Worm (Caenorhabditis elegans) whole organism, late embryonic: ENCODE results near the gene fbxa-75.
"Not testable (repeated sequence)": the region's sequence is repeated elsewhere in the genome, so short reads cannot be mapped to it uniquely, and the experiment has no call there.

Source experiments
- F13H6.1 ChIP-seq: sonication (generic microtip); optimal IDR thresholded peaks from 2 replicates; lab custom pipeline; 2016; ENCODE audit warnings: missing genetic modification characterization, missing compliant biosample characterization
- K09A11.1 ChIP-seq: sonication (generic microtip); optimal IDR thresholded peaks from 2 replicates; lab custom pipeline; 2017; ENCODE audit warnings: antibody characterized with exemption, mild to moderate bottlenecking, missing genetic modification characterization, missing compliant biosample characterization; ENCODE audit not compliant: insufficient read depth
- T23F11.4 ChIP-seq: fragments of 200-800 bp; sonication (Bioruptor generic); optimal IDR thresholded peaks from 2 replicates; lab custom pipeline; 2018; ENCODE audit warnings: mild to moderate bottlenecking, missing genetic modification characterization, missing compliant biosample characterization
- Y22D7AL.16 ChIP-seq: sonication (generic microtip); optimal IDR thresholded peaks from 2 replicates; lab custom pipeline; 2016; ENCODE audit warnings: missing genetic modification characterization, missing compliant biosample characterization
- ceh-18 ChIP-seq: sonication (generic microtip); optimal IDR thresholded peaks from 2 replicates; lab custom pipeline; 2016; ENCODE audit warnings: missing genetic modification characterization, missing compliant biosample characterization
- ceh-22 ChIP-seq: sonication (generic microtip); optimal IDR thresholded peaks from 2 replicates; lab custom pipeline; 2017; ENCODE audit warnings: missing biosample characterization, missing genetic modification characterization
- ceh-24 ChIP-seq: sonication (generic microtip); optimal IDR thresholded peaks from 2 replicates; lab custom pipeline; 2016; ENCODE audit warnings: mild to moderate bottlenecking, missing genetic modification characterization, missing compliant biosample characterization
- ceh-31 ChIP-seq: sonication (generic microtip); optimal IDR thresholded peaks from 2 replicates; lab custom pipeline; 2016; ENCODE audit warnings: missing genetic modification characterization, missing compliant biosample characterization
- ceh-6 ChIP-seq: fragments of 200-800 bp; sonication (Bioruptor generic); optimal IDR thresholded peaks from 2 replicates; lab custom pipeline; 2018; ENCODE audit warnings: mild to moderate bottlenecking, missing genetic modification characterization, missing compliant biosample characterization
- che-1 ChIP-seq: sonication (generic microtip); optimal IDR thresholded peaks from 2 replicates; lab custom pipeline; 2016; ENCODE audit warnings: mild to moderate bottlenecking, missing genetic modification characterization, missing compliant biosample characterization
- dmd-4 ChIP-seq: sonication (generic microtip); optimal IDR thresholded peaks from 2 replicates; lab custom pipeline; 2016; ENCODE audit warnings: borderline replicate concordance, missing genetic modification characterization, missing compliant biosample characterization
- elt-2 ChIP-seq: sonication (generic microtip); optimal IDR thresholded peaks from 2 replicates; lab custom pipeline; 2016; ENCODE audit warnings: missing genetic modification reagents, missing genetic modification characterization, missing compliant biosample characterization
- elt-4 ChIP-seq: sonication (generic microtip); optimal IDR thresholded peaks from 2 replicates; lab custom pipeline; 2016; ENCODE audit warnings: missing genetic modification characterization, missing compliant biosample characterization
- ets-4 ChIP-seq: sonication (generic microtip); optimal IDR thresholded peaks from 2 replicates; lab custom pipeline; 2016; ENCODE audit warnings: missing genetic modification characterization, missing compliant biosample characterization
- fax-1 ChIP-seq: sonication (generic microtip); optimal IDR thresholded peaks from 2 replicates; lab custom pipeline; 2016; ENCODE audit warnings: missing genotype, missing genetic modification characterization, missing compliant biosample characterization
- hlh-15 ChIP-seq: sonication (generic microtip); optimal IDR thresholded peaks from 2 replicates; lab custom pipeline; 2016; ENCODE audit warnings: missing genetic modification characterization, missing compliant biosample characterization
- lim-6 ChIP-seq: sonication (generic microtip); optimal IDR thresholded peaks from 2 replicates; lab custom pipeline; 2016; ENCODE audit warnings: missing genetic modification characterization, missing compliant biosample characterization
- mec-3 ChIP-seq: sonication (generic microtip); optimal IDR thresholded peaks from 2 replicates; lab custom pipeline; 2016; ENCODE audit warnings: borderline replicate concordance, missing genetic modification characterization, missing compliant biosample characterization
- nfya-1 ChIP-seq: sonication (generic microtip); optimal IDR thresholded peaks from 2 replicates; lab custom pipeline; 2017; ENCODE audit warnings: missing genetic modification characterization, mild to moderate bottlenecking, missing compliant biosample characterization, antibody characterized with exemption, moderate library complexity
- npax-4 ChIP-seq: sonication (generic microtip); optimal IDR thresholded peaks from 2 replicates; lab custom pipeline; 2016; ENCODE audit warnings: missing genetic modification characterization, missing compliant biosample characterization
- pag-3 ChIP-seq: sonication (generic microtip); optimal IDR thresholded peaks from 2 replicates; lab custom pipeline; 2016; ENCODE audit warnings: missing compliant biosample characterization, missing genetic modification characterization, borderline replicate concordance
- pat-9 ChIP-seq: fragments of 200-800 bp; sonication (Bioruptor generic); optimal IDR thresholded peaks from 2 replicates; lab custom pipeline; 2018; ENCODE audit warnings: mild to moderate bottlenecking, missing genetic modification characterization, moderate library complexity, missing compliant biosample characterization
- pha-4 ChIP-seq: fragments of 150-350 bp; optimal IDR thresholded peaks from 2 replicates; lab custom pipeline; 2018; ENCODE audit warnings: missing biosample characterization, missing genetic modification reagents, missing genetic modification characterization
- pros-1 ChIP-seq: fragments of 150-350 bp; optimal IDR thresholded peaks from 2 replicates; lab custom pipeline; 2014; ENCODE audit warnings: missing biosample characterization, missing genetic modification reagents, missing genetic modification characterization
- sdc-2 ChIP-seq: sonication (generic microtip); optimal IDR thresholded peaks from 2 replicates; lab custom pipeline; 2016; ENCODE audit warnings: missing genotype, missing genetic modification characterization, missing compliant biosample characterization
- tbx-7 ChIP-seq: sonication (generic microtip); optimal IDR thresholded peaks from 2 replicates; lab custom pipeline; 2016; ENCODE audit warnings: missing genotype, missing genetic modification characterization, missing compliant biosample characterization
- ttx-3 ChIP-seq: sonication (generic microtip); optimal IDR thresholded peaks from 2 replicates; lab custom pipeline; 2016; ENCODE audit warnings: missing genetic modification reagents, missing genetic modification characterization, missing compliant biosample characterization
- unc-55 ChIP-seq: sonication (generic microtip); optimal IDR thresholded peaks from 2 replicates; lab custom pipeline; 2017; ENCODE audit warnings: missing biosample characterization, missing genetic modification reagents, missing genetic modification characterization
- unc-86 ChIP-seq: sonication (generic microtip); optimal IDR thresholded peaks from 2 replicates; lab custom pipeline; 2016; ENCODE audit warnings: missing genetic modification characterization, missing compliant biosample characterization

The fbxa-75 gene

ce11 chrIII:1303414-1303813 is at the start of gene fbxa-75:
Gene fbxa-75 (plus strand): TSS chrIII:1303714.
- TF ChIP-seq elt-4 (no peak), unc-55 (GFP tag; lab: Kevin White, UChicago) (no peak), T23F11.4 (GFP tag; lab: Kevin White, UChicago) (no peak), tbx-7 (no peak), sdc-2 (tag; lab: Kevin White, UChicago) (no peak), ceh-31 (tag; lab: Kevin White, UChicago) (no peak), K09A11.1 (no peak), pag-3 (tag; lab: Kevin White, UChicago) (no peak)
- TF ChIP-seq, all 69 proteins: peak for 0

DNA sequence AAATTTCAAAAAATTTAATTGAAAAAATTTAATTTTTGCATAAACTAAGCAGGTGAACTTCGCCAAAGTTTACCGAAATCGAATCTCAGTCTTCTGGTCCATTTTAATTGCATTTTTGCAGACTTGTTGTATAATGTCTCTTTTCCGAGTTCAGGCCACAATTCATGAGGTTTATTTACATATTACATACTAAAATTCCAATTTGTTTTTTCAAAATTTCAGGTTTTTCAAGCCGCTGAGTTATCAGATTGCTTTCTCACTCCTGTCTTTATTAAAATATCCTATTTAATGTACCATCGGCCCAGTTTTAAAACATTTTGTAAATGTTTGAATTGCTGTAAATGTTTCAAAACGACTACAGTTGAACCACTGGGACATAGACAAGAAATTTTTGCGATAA is 47.0 kb upstream of the fbxa-75 start, which contains the start of gene fbxa-208:
TSS of gene fbxa-208 (plus strand) at position 301 of the 400 bp plus-strand sequence.
- not testable (repeated sequence) for TF ChIP-seq ttx-3 (tag; lab: Kevin White, UChicago); elt-2 (tag; lab: Kevin White, UChicago); dmd-4

- not testable (repeated sequence) for TF ChIP-seq ets-4, Y22D7AL.16, ceh-24 (tag; lab: Kevin White, UChicago)
- TF ChIP-seq, all 69 proteins: peak for 0; not testable (repeated sequence) for 69
These were observed 45.2 kb upstream of the fbxa-75 start, which contains the start of gene fbxa-78 for ce11 chrIII:1258358-1258757. Gene fbxa-78 (minus strand): TSS chrIII:1258458.

DNA sequence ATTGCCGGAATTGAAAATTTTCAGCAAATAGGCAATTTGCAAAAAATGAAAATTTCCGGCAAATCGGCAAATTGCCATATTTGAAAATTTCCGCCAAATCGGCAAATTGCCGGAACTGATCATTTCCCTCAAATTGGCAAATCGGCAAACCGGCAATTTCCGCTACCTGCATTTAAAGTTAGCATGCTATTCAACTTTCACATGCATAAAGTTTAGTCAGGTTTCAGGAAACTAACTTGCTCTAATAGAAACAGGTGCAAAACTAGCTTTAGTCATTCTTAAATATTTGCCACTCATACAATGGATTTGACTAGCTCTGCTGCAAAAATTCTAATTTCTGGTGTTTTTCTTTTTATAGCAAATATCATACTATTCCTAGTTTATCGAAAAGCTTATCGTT is 39.8 kb upstream of the fbxa-75 start, which contains the start of gene srz-9:
TSS of gene srz-9 (plus strand) at position 301 of the 400 bp plus-strand sequence.
- TF ChIP-seq lim-6, Y22D7AL.16, hlh-15 (tag; lab: Kevin White, UChicago): not testable (repeated sequence)

ce11 chrIII:1266799-1267198 is 36.7 kb upstream of the fbxa-75 start, which contains the start of gene fbxa-151:
Gene fbxa-151 (minus strand): TSS chrIII:1266899.
- TF ChIP-seq nfya-1, unc-86, che-1 (tag; lab: Kevin White, UChicago): not testable (repeated sequence)

ce11 chrIII:1269156-1269555 is 34.4 kb upstream of the fbxa-75 start, which contains the start of gene fbxa-32:
Gene fbxa-32 (minus strand): TSS chrIII:1269256.
- TF ChIP-seq ceh-18 (no peak), fax-1 (no peak), pha-4 (tag; lab: Kevin White, UChicago) (no peak), pros-1 (tag; lab: Kevin White, UChicago) (no peak), hlh-15 (tag; lab: Kevin White, UChicago) (no peak), nfya-1 (tag; lab: Kevin White, UChicago) (no peak)

ce11 chrIII:1271378-1271926 is 32.1 kb upstream of the fbxa-75 start, which contains the start of gene fbxa-31:
Gene fbxa-31 (minus strand): TSS chrIII:1271428.
- TF ChIP-seq ceh-6 (GFP tag; lab: Kevin White, UChicago), result no peak
- no peak for TF ChIP-seq lim-6 (tag; lab: Kevin White, UChicago)
- TF ChIP-seq ceh-22, result no peak
- no peak for TF ChIP-seq elt-4
- no peak for TF ChIP-seq F13H6.1 (tag; lab: Kevin White, UChicago)
- TF ChIP-seq mec-3 (tag; lab: Kevin White, UChicago), result no peak
- TF ChIP-seq pat-9, result no peak
- TF ChIP-seq npax-4 (tag; lab: Kevin White, UChicago), result no peak
